Fruit fly (Drosophila melanogaster): ENCODE data around the gene Cpr76Bd.

DNA sequence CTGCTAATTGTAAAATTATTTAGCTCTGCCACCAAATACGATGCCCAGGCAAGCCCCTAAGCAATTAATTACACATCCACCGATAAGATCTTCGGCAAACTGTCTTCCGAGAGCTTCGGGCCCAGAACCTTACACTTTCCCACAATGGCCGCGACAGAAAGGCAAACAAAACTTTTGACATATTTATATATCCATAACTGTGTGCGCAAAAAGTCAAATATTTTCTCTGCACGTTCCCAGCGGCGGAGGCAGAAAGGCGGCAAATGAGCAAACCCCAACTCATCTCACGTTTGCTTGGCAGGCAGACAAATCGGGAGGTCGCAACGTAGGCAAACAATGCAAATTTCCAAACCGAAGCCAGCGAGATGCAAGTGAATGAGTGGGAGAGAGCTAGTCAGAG, 26.6 kb downstream of the Cpr76Bd start:
- TF ChIP-seq psq (GFP tag; optimal IDR thresholded peaks at IDR 0.05) (no peak), CG8924 (tag; optimal IDR thresholded peaks at IDR 0.05) (no peak), Neu2 (GFP tag; optimal IDR thresholded peaks at IDR 0.05; ENCODE audit: borderline replicate concordance) (no peak), Hr39 (optimal IDR thresholded peaks at IDR 0.05) (no peak), vfl (GFP tag; optimal IDR thresholded peaks at IDR 0.05) (no peak), nerfin-1 (tag; optimal IDR thresholded peaks at IDR 0.05) (no peak), Blimp-1 (GFP tag; optimal IDR thresholded peaks at IDR 0.05) (peak; percentile 1), grn (GFP tag; optimal IDR thresholded peaks at IDR 0.05) (no peak), pnt (GFP tag; optimal IDR thresholded peaks at IDR 0.05) (no peak), CG12659 (GFP tag; optimal IDR thresholded peaks at IDR 0.05) (no peak), CG1603 (tag; optimal IDR thresholded peaks at IDR 0.05) (no peak), croc (GFP tag; conservative IDR thresholded peaks at IDR 0.05) (no peak), gem (tag; optimal IDR thresholded peaks at IDR 0.05) (no peak)
